Worm (Caenorhabditis elegans) whole organism, midembryonic: ENCODE results near the gene mtcu-2.

Experiments
- T22C8.4 ChIP-seq: fragments of 200-800 bp; sonication (Bioruptor generic); IDR thresholded peaks from 2 replicates; pipeline ENCODE4 v1.3.6; 2022; ENCODE audit warnings: missing genetic modification characterization, missing compliant biosample characterization
- cog-1 ChIP-seq: sonication (generic microtip); optimal IDR thresholded peaks from 2 replicates; lab custom pipeline; 2016; ENCODE audit warnings: missing genetic modification characterization, missing compliant biosample characterization
- flt-1 ChIP-seq: fragments of 200-800 bp; sonication (Bioruptor generic); IDR thresholded peaks from 2 replicates; pipeline ENCODE4 v1.3.6; 2022; ENCODE audit warnings: missing genetic modification characterization, missing compliant biosample characterization
- klf-2 ChIP-seq: fragments of 200-800 bp; sonication (Bioruptor generic); conservative IDR thresholded peaks from 2 replicates; pipeline ENCODE4 v1.3.6; 2022; ENCODE audit warnings: missing genetic modification reagents, missing genetic modification characterization, missing compliant biosample characterization
- tab-1 ChIP-seq: fragments of 200-800 bp; sonication (Bioruptor generic); IDR thresholded peaks from 2 replicates; pipeline ENCODE4 v1.3.6; 2022; ENCODE audit warnings: missing genetic modification characterization, missing compliant biosample characterization

ce11 chrII:10065472-10065871 lies 32.5 kb upstream of the mtcu-2 start:
- TF ChIP-seq flt-1 (GFP tag; lab: Robert Waterston, UW) (peak; percentile 69; the same call in 1 of the 2 replicates), cog-1 (peak; percentile 41), tab-1 (GFP tag; lab: Robert Waterston, UW) (peak; percentile 36; the same call in 1 of the 2 replicates), klf-2 (GFP tag; lab: Robert Waterston, UW) (no peak), T22C8.4 (no peak)
